Worm (Caenorhabditis elegans) whole organism, L1 larva: ENCODE measurements around the gene F13E6.1.

Source experiments
- C34B4.2 ChIP-seq: sonication (generic microtip); optimal IDR thresholded peaks from 2 replicates; lab custom pipeline; 2017; ENCODE audit warnings: mild to moderate bottlenecking, missing genetic modification characterization, missing compliant biosample characterization
- aly-2 ChIP-seq: fragments of 150-350 bp; optimal IDR thresholded peaks from 2 replicates; lab custom pipeline; 2014; ENCODE audit warnings: missing biosample characterization, missing genetic modification characterization
- blmp-1 ChIP-seq: fragments of 150-350 bp; optimal IDR thresholded peaks from 2 replicates; lab custom pipeline; 2014; ENCODE audit warnings: missing biosample characterization, missing genetic modification characterization
- ceh-63 ChIP-seq: fragments of 200-800 bp; sonication (Bioruptor generic); optimal IDR thresholded peaks from 2 replicates; lab custom pipeline; 2018; ENCODE audit warnings: mild to moderate bottlenecking, missing genetic modification characterization, missing compliant biosample characterization
- ceh-82 ChIP-seq, 3 experiments: fragments of 150-350 bp in 1 of 3; sonication (generic microtip) in 2 of 3; optimal IDR thresholded peaks; 2 replicates each; lab custom pipeline; 2014 to 2017; ENCODE audit warnings: missing biosample characterization in 3 of 3, missing genetic modification characterization in 3 of 3
- efl-1 ChIP-seq, 4 experiments: fragments of 150-350 bp; optimal IDR thresholded peaks in 3 of 4; peaks in 1 of 4; 1 replicate in 1 of 4; 2 replicates in 3 of 4; lab custom pipeline; 2014; ENCODE audit warnings: missing biosample characterization in 2 of 4, missing genetic modification characterization in 2 of 4, missing genetic modification reagents in 2 of 4
- elt-2 ChIP-seq: sonication (generic microtip); optimal IDR thresholded peaks from 2 replicates; lab custom pipeline; 2016; ENCODE audit warnings: missing genetic modification characterization, mild to moderate bottlenecking, inconsistent platforms, missing compliant biosample characterization, missing genetic modification reagents
- elt-3 ChIP-seq, 6 experiments: fragments of 150-350 bp in 1 of 6; sonication (generic microtip); optimal IDR thresholded peaks; 2 replicates each; lab custom pipeline; 2017 to 2018; ENCODE audit warnings: missing biosample characterization in 6 of 6, missing genetic modification characterization in 6 of 6, inconsistent platforms in 1 of 6
- fkh-8 ChIP-seq: sonication (generic microtip); optimal IDR thresholded peaks from 2 replicates; lab custom pipeline; 2016; ENCODE audit warnings: mild to moderate bottlenecking, missing genetic modification characterization, missing compliant biosample characterization
- hlh-4 ChIP-seq: sonication (generic microtip); optimal IDR thresholded peaks from 2 replicates; lab custom pipeline; 2016; ENCODE audit warnings: mild to moderate bottlenecking, missing genetic modification characterization, missing compliant biosample characterization
- irx-1 ChIP-seq: sonication (generic microtip); optimal IDR thresholded peaks from 2 replicates; lab custom pipeline; 2016; ENCODE audit warnings: missing genetic modification characterization, missing compliant biosample characterization
- jun-1 ChIP-seq: fragments of 150-350 bp; optimal IDR thresholded peaks from 2 replicates; lab custom pipeline; 2014; ENCODE audit warnings: missing biosample characterization, missing genetic modification reagents, missing genetic modification characterization
- lin-14 ChIP-seq: fragments of 200-800 bp; sonication (Bioruptor generic); optimal IDR thresholded peaks from 2 replicates; lab custom pipeline; 2018; ENCODE audit warnings: mild to moderate bottlenecking, missing genetic modification characterization, moderate library complexity, missing compliant biosample characterization
- lin-35 ChIP-seq, 2 experiments: fragments of 150-350 bp; optimal IDR thresholded peaks; 2 replicates each; lab custom pipeline; 2014; ENCODE audit warnings: missing biosample characterization in 2 of 2, missing genetic modification characterization in 2 of 2, missing genetic modification reagents in 2 of 2
- mdl-1 ChIP-seq, 2 experiments: fragments of 150-350 bp; optimal IDR thresholded peaks; 2 replicates each; lab custom pipeline; 2014 to 2017; ENCODE audit warnings: missing biosample characterization in 2 of 2, missing genetic modification characterization in 2 of 2, inconsistent platforms in 1 of 2
- mef-2 ChIP-seq: fragments of 150-350 bp; optimal IDR thresholded peaks from 2 replicates; lab custom pipeline; 2014; ENCODE audit warnings: missing biosample characterization, missing genetic modification characterization
- nhr-11 ChIP-seq: fragments of 150-350 bp; optimal IDR thresholded peaks from 2 replicates; lab custom pipeline; 2014; ENCODE audit warnings: missing biosample characterization, missing genetic modification characterization
- nhr-12 ChIP-seq: sonication (generic microtip); optimal IDR thresholded peaks from 2 replicates; lab custom pipeline; 2017; ENCODE audit warnings: missing biosample characterization, missing genetic modification characterization
- nhr-19 ChIP-seq: fragments of 200-800 bp; sonication (Bioruptor generic); conservative IDR thresholded peaks from 2 replicates; pipeline ENCODE4 v1.3.6; 2022; ENCODE audit warnings: missing genetic modification characterization, missing compliant biosample characterization
- nhr-20 ChIP-seq: sonication (generic microtip); optimal IDR thresholded peaks from 2 replicates; lab custom pipeline; 2016; ENCODE audit warnings: mild to moderate bottlenecking, missing genetic modification characterization, missing compliant biosample characterization
- nhr-237 ChIP-seq: fragments of 150-350 bp; optimal IDR thresholded peaks from 2 replicates; lab custom pipeline; 2014; ENCODE audit warnings: missing biosample characterization, missing genetic modification characterization
- nhr-28 ChIP-seq: fragments of 150-350 bp; optimal IDR thresholded peaks from 2 replicates; lab custom pipeline; 2014; ENCODE audit warnings: missing biosample characterization, missing genetic modification characterization
- nhr-71 ChIP-seq: sonication (generic microtip); optimal IDR thresholded peaks from 2 replicates; lab custom pipeline; 2016; ENCODE audit warnings: mild to moderate bottlenecking, missing genetic modification characterization, moderate library complexity, missing compliant biosample characterization
- nhr-77 ChIP-seq: fragments of 150-350 bp; optimal IDR thresholded peaks from 2 replicates; lab custom pipeline; 2014; ENCODE audit warnings: missing biosample characterization, missing genetic modification characterization
- nhr-85 ChIP-seq: sonication (generic microtip); peaks from one replicate; lab custom pipeline; 2016; ENCODE audit warnings: missing genetic modification characterization, inconsistent platforms, missing compliant biosample characterization
- nhr-90 ChIP-seq: sonication (generic microtip); optimal IDR thresholded peaks from 2 replicates; lab custom pipeline; 2016; ENCODE audit warnings: mild to moderate bottlenecking, missing genetic modification characterization, missing compliant biosample characterization; ENCODE audit not compliant: poor library complexity
- snu-23 ChIP-seq: sonication (generic microtip); optimal IDR thresholded peaks from 2 replicates; lab custom pipeline; 2016; ENCODE audit warnings: missing genetic modification characterization, missing compliant biosample characterization
- sptf-1 ChIP-seq: fragments of 150-350 bp; optimal IDR thresholded peaks from 2 replicates; lab custom pipeline; 2014; ENCODE audit warnings: missing biosample characterization, missing genetic modification characterization
- sup-37 ChIP-seq: fragments of 200-800 bp; sonication (Bioruptor generic); optimal IDR thresholded peaks from 2 replicates; lab custom pipeline; 2018; ENCODE audit warnings: mild to moderate bottlenecking, missing genetic modification characterization, missing compliant biosample characterization
- tlp-1 ChIP-seq: fragments of 150-350 bp; optimal IDR thresholded peaks from 2 replicates; lab custom pipeline; 2014; ENCODE audit warnings: missing biosample characterization, missing genetic modification characterization
- unc-86 ChIP-seq: sonication (generic microtip); optimal IDR thresholded peaks from 2 replicates; lab custom pipeline; 2016; ENCODE audit warnings: missing genetic modification characterization, missing compliant biosample characterization
- zag-1 ChIP-seq: fragments of 150-350 bp; optimal IDR thresholded peaks from 2 replicates; lab custom pipeline; 2014; ENCODE audit warnings: missing biosample characterization, missing genetic modification characterization

Gene F13E6.1

ce11 chrX:10635608-10636007 lies 41.3 kb downstream of the F13E6.1 start, which contains the start of gene daf-12:
TSS of gene daf-12 (plus strand) at chrX:10635908.
- TF ChIP-seq nhr-19 (GFP tag; lab: Robert Waterston, UW) (no peak), sup-37 (GFP tag; lab: Kevin White, UChicago) (no peak), nhr-237 (tag; lab: Kevin White, UChicago) (no peak), irx-1 (tag; lab: Kevin White, UChicago) (no peak), sptf-1 (tag; lab: Kevin White, UChicago) (no peak), mef-2 (no peak), nhr-28 (tag; lab: Kevin White, UChicago) (no peak), elt-3 (tag; optimal IDR thresholded peaks at IDR 0.05; lab: Kevin White, UChicago) (no peak), lin-14 (no peak), nhr-12 (tag; lab: Kevin White, UChicago) (no peak)

DNA sequence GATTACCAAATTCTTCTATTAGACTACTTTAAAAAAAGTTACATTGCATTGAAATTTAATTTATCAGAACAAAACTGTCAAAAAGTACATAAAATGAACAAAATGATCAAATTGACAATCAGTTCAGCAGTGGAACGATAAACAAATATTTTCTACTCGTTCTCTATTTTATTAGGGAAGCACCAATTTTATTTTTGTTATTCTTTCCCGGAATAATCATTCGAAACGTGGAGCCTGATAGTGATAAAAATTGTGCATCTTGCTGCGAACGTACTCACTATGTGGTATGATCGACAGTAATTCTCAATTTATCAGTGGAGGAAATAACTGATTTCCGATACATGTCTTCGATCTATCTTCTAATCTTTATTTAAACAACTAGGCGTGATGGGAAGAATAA lies 45.0 kb downstream of the F13E6.1 start:
- TF ChIP-seq blmp-1 (tag; lab: Kevin White, UChicago) = peak; percentile 45
- TF ChIP-seq ceh-63 (GFP tag; lab: Kevin White, UChicago) = no peak
- no peak for TF ChIP-seq fkh-8 (tag; lab: Kevin White, UChicago)
- no peak for TF ChIP-seq unc-86 (tag; lab: Kevin White, UChicago)
- TF ChIP-seq nhr-11 (tag; lab: Kevin White, UChicago) = no peak
- peak; percentile 61 for TF ChIP-seq elt-2 (tag; lab: Kevin White, UChicago)
- TF ChIP-seq sptf-1 (tag; lab: Kevin White, UChicago) = no peak
- no peak for TF ChIP-seq jun-1
- no peak for TF ChIP-seq nhr-77
- TF ChIP-seq zag-1 (tag; lab: Kevin White, UChicago) = no peak
- no peak for TF ChIP-seq C34B4.2 (tag; lab: Kevin White, UChicago)
- TF ChIP-seq efl-1 (optimal IDR thresholded peaks at IDR 0.05; lab: Kevin White, UChicago) = no peak
- peak in 1 of 2 experiments; percentile 14 for TF ChIP-seq efl-1 (GFP tag; optimal IDR thresholded peaks at IDR 0.05 in 1 of 2; lab: Kevin White, UChicago)

ce11 chrX:10630952-10631351 lies 46.0 kb downstream of the F13E6.1 start:
- TF ChIP-seq nhr-20 (tag; lab: Kevin White, UChicago) (peak; percentile 31), aly-2 (no peak)

ce11 chrX:10630059-10630791 lies 46.7 kb downstream of the F13E6.1 start:
- TF ChIP-seq blmp-1 (tag; lab: Kevin White, UChicago) (peak; percentile 2), nhr-90 (tag; lab: Kevin White, UChicago) (peak; percentile 25), nhr-85 (peak; percentile 93), nhr-19 (GFP tag; lab: Robert Waterston, UW) (no peak; the same call in 1 of the 2 replicates), ceh-82 (tag; optimal IDR thresholded peaks at IDR 0.05; lab: Kevin White, UChicago) (no peak), lin-35 (GFP tag; optimal IDR thresholded peaks at IDR 0.05; lab: Kevin White, UChicago) (peak in 1 of 2 experiments; percentile 25), nhr-20 (tag; lab: Kevin White, UChicago) (peak; percentile 70), elt-3 (tag; optimal IDR thresholded peaks at IDR 0.05; lab: Kevin White, UChicago) (peak in 2 of 6 experiments; percentile 50 to 55), unc-86 (tag; lab: Kevin White, UChicago) (no peak), mdl-1 (tag; optimal IDR thresholded peaks at IDR 0.05; lab: Kevin White, UChicago) (peak in 1 of 2 experiments; percentile 8), nhr-71 (tag; lab: Kevin White, UChicago) (peak; percentile 39), tlp-1 (peak; percentile 37), lin-14 (peak; percentile 26), C34B4.2 (tag; lab: Kevin White, UChicago) (no peak), hlh-4 (tag; lab: Kevin White, UChicago) (no peak), elt-2 (tag; lab: Kevin White, UChicago) (peak; percentile 89), nhr-12 (tag; lab: Kevin White, UChicago) (no peak), snu-23 (GFP tag; lab: Kevin White, UChicago) (peak; percentile 21)
